Fruit fly (Drosophila melanogaster) whole organism, pupa: ENCODE data around the gene ProRS-m.

Experiments
- CG10348 ChIP-seq: fragments of 200-800 bp; sonication (Bioruptor generic); IDR thresholded peaks from 2 replicates; pipeline ENCODE4 v1.3.6; 2022; ENCODE audit warnings: missing biosample characterization, missing genetic modification characterization
- CG12605 ChIP-seq: fragments of 200-800 bp; sonication (Bioruptor generic); IDR thresholded peaks from 2 replicates; pipeline ENCODE4 v1.3.6; 2022; ENCODE audit warnings: missing biosample characterization, missing genetic modification characterization
- CG34367 ChIP-seq: fragments of 200-800 bp; sonication (Bioruptor generic); optimal IDR thresholded peaks from 2 replicates; lab custom pipeline; 2018; ENCODE audit warnings: missing biosample characterization, mild to moderate bottlenecking, missing genetic modification characterization
- CG8159 ChIP-seq: fragments of 200-800 bp; sonication (Bioruptor generic); optimal IDR thresholded peaks from 3 replicates; lab custom pipeline; 2018; ENCODE audit warnings: missing biosample characterization, mild to moderate bottlenecking, missing genetic modification characterization, moderate library complexity
- EcR ChIP-seq: fragments of 200-800 bp; sonication (Bioruptor generic); optimal IDR thresholded peaks from 3 replicates; lab custom pipeline; 2019; ENCODE audit warnings: missing biosample characterization, missing genetic modification characterization, mild to moderate bottlenecking, moderate library complexity, missing genetic modification reagents
- Pif1B ChIP-seq: fragments of 200-800 bp; sonication (Bioruptor generic); optimal IDR thresholded peaks from 3 replicates; lab custom pipeline; 2016; ENCODE audit warnings: missing biosample characterization, missing genetic modification characterization

dm6 chr3L:2661322-2661721 lies 9.7 kb upstream of the ProRS-m start, which contains the start of gene CG33234:
- TF ChIP-seq CG8159 (tag; lab: Kevin White, UChicago): no peak
- TF ChIP-seq CG34367 (tag; lab: Kevin White, UChicago): no peak
- no peak for TF ChIP-seq CG12605 (GFP tag; lab: Robert Waterston, UW)
- no peak for TF ChIP-seq Pif1B (GFP tag; lab: Kevin White, UChicago)
- no peak for TF ChIP-seq CG10348 (GFP tag; lab: Robert Waterston, UW)
- TF ChIP-seq EcR (GFP tag; lab: Kevin White, UChicago): no peak
